Worm (Caenorhabditis elegans) whole organism, L1 larva: ENCODE measurements around the gene pmp-3.

ENCODE experiments used
- Y116A8C.19 ChIP-seq: sonication (generic microtip); optimal IDR thresholded peaks from 2 replicates; lab custom pipeline; 2016; ENCODE audit warnings: missing compliant biosample characterization, missing genetic modification characterization, borderline replicate concordance
- aha-1 ChIP-seq: fragments of 150-350 bp; optimal IDR thresholded peaks from 2 replicates; lab custom pipeline; 2014; ENCODE audit warnings: missing biosample characterization, missing genetic modification characterization
- alr-1 ChIP-seq: fragments of 200-800 bp; sonication (Bioruptor generic); optimal IDR thresholded peaks from 2 replicates; lab custom pipeline; 2018; ENCODE audit warnings: borderline replicate concordance, mild to moderate bottlenecking, missing genetic modification characterization, missing compliant biosample characterization
- aly-2 ChIP-seq: fragments of 150-350 bp; optimal IDR thresholded peaks from 2 replicates; lab custom pipeline; 2014; ENCODE audit warnings: missing biosample characterization, missing genetic modification characterization
- ama-1 ChIP-seq: fragments of 150-350 bp; optimal IDR thresholded peaks from 2 replicates; lab custom pipeline; 2014
- blmp-1 ChIP-seq: fragments of 150-350 bp; optimal IDR thresholded peaks from 2 replicates; lab custom pipeline; 2014; ENCODE audit warnings: missing biosample characterization, missing genetic modification characterization
- ceh-8 ChIP-seq: fragments of 200-800 bp; sonication (Bioruptor generic); optimal IDR thresholded peaks from 2 replicates; lab custom pipeline; 2018; ENCODE audit warnings: mild to moderate bottlenecking, missing genetic modification characterization, moderate library complexity, missing compliant biosample characterization
- ceh-82 ChIP-seq, 3 experiments: fragments of 150-350 bp in 1 of 3; sonication (generic microtip) in 2 of 3; optimal IDR thresholded peaks; 2 replicates each; lab custom pipeline; 2014 to 2017; ENCODE audit warnings: missing biosample characterization in 3 of 3, missing genetic modification characterization in 3 of 3
- ceh-88 ChIP-seq: fragments of 200-800 bp; sonication (Bioruptor generic); IDR thresholded peaks from 2 replicates; pipeline ENCODE4 v1.3.6; 2022; ENCODE audit warnings: missing genetic modification characterization, missing compliant biosample characterization
- ces-1 ChIP-seq: fragments of 150-350 bp; optimal IDR thresholded peaks from 2 replicates; lab custom pipeline; 2014; ENCODE audit warnings: missing biosample characterization, missing genetic modification reagents, missing genetic modification characterization
- dpl-1 ChIP-seq, 3 experiments: fragments of 150-350 bp in 2 of 3; sonication (generic microtip) in 1 of 3; optimal IDR thresholded peaks; 2 replicates each; lab custom pipeline; 2014 to 2017; ENCODE audit warnings: missing biosample characterization in 3 of 3, missing genetic modification characterization in 3 of 3, missing genetic modification reagents in 3 of 3
- efl-1 ChIP-seq, 4 experiments: fragments of 150-350 bp; optimal IDR thresholded peaks in 3 of 4; peaks in 1 of 4; 1 replicate in 1 of 4; 2 replicates in 3 of 4; lab custom pipeline; 2014; ENCODE audit warnings: missing biosample characterization in 2 of 4, missing genetic modification characterization in 2 of 4, missing genetic modification reagents in 2 of 4
- efl-3 ChIP-seq: fragments of 200-800 bp; sonication (Bioruptor generic); optimal IDR thresholded peaks from 2 replicates; lab custom pipeline; 2018; ENCODE audit warnings: mild to moderate bottlenecking, missing genetic modification characterization, missing compliant biosample characterization
- egl-13 ChIP-seq: sonication (generic microtip); optimal IDR thresholded peaks from 2 replicates; lab custom pipeline; 2016; ENCODE audit warnings: missing genotype, missing genetic modification reagents, missing genetic modification characterization, missing compliant biosample characterization
- elt-2 ChIP-seq: sonication (generic microtip); optimal IDR thresholded peaks from 2 replicates; lab custom pipeline; 2016; ENCODE audit warnings: missing genetic modification characterization, mild to moderate bottlenecking, inconsistent platforms, missing compliant biosample characterization, missing genetic modification reagents
- elt-3 ChIP-seq, 6 experiments: fragments of 150-350 bp in 1 of 6; sonication (generic microtip); optimal IDR thresholded peaks; 2 replicates each; lab custom pipeline; 2017 to 2018; ENCODE audit warnings: missing biosample characterization in 6 of 6, missing genetic modification characterization in 6 of 6, inconsistent platforms in 1 of 6
- fkh-10 ChIP-seq: sonication (generic microtip); optimal IDR thresholded peaks from 2 replicates; lab custom pipeline; 2017; ENCODE audit warnings: missing biosample characterization, missing genetic modification reagents, missing genetic modification characterization
- hlh-17 ChIP-seq: fragments of 200-800 bp; sonication (Bioruptor generic); optimal IDR thresholded peaks from 2 replicates; lab custom pipeline; 2018; ENCODE audit warnings: missing genetic modification characterization, mild to moderate bottlenecking, missing compliant biosample characterization, moderate library complexity, borderline replicate concordance
- hlh-4 ChIP-seq: sonication (generic microtip); optimal IDR thresholded peaks from 2 replicates; lab custom pipeline; 2016; ENCODE audit warnings: mild to moderate bottlenecking, missing genetic modification characterization, missing compliant biosample characterization
- irx-1 ChIP-seq: sonication (generic microtip); optimal IDR thresholded peaks from 2 replicates; lab custom pipeline; 2016; ENCODE audit warnings: missing genetic modification characterization, missing compliant biosample characterization
- lin-14 ChIP-seq: fragments of 200-800 bp; sonication (Bioruptor generic); optimal IDR thresholded peaks from 2 replicates; lab custom pipeline; 2018; ENCODE audit warnings: mild to moderate bottlenecking, missing genetic modification characterization, moderate library complexity, missing compliant biosample characterization
- lin-15B ChIP-seq: fragments of 150-350 bp; sonication (generic microtip); optimal IDR thresholded peaks from 3 replicates; lab custom pipeline; 2014; ENCODE audit warnings: missing biosample characterization, missing genetic modification characterization
- lir-3 ChIP-seq: sonication (generic microtip); optimal IDR thresholded peaks from 2 replicates; lab custom pipeline; 2016; ENCODE audit warnings: mild to moderate bottlenecking, missing genetic modification characterization, moderate library complexity, missing compliant biosample characterization; ENCODE audit not compliant: poor library complexity
- lsy-2 ChIP-seq, 2 experiments: fragments of 150-350 bp; optimal IDR thresholded peaks; 2 replicates each; lab custom pipeline; 2014; ENCODE audit warnings: missing biosample characterization in 2 of 2, missing genetic modification characterization in 2 of 2
- mep-1 ChIP-seq: fragments of 150-350 bp; optimal IDR thresholded peaks from 2 replicates; lab custom pipeline; 2014; ENCODE audit warnings: missing biosample characterization, missing genetic modification characterization
- nhr-12 ChIP-seq: sonication (generic microtip); optimal IDR thresholded peaks from 2 replicates; lab custom pipeline; 2017; ENCODE audit warnings: missing biosample characterization, missing genetic modification characterization
- nhr-20 ChIP-seq: sonication (generic microtip); optimal IDR thresholded peaks from 2 replicates; lab custom pipeline; 2016; ENCODE audit warnings: mild to moderate bottlenecking, missing genetic modification characterization, missing compliant biosample characterization
- nhr-47 ChIP-seq: sonication (generic microtip); optimal IDR thresholded peaks from 2 replicates; lab custom pipeline; 2016; ENCODE audit warnings: mild to moderate bottlenecking, missing genetic modification characterization, moderate library complexity, missing compliant biosample characterization
- nhr-71 ChIP-seq: sonication (generic microtip); optimal IDR thresholded peaks from 2 replicates; lab custom pipeline; 2016; ENCODE audit warnings: mild to moderate bottlenecking, missing genetic modification characterization, moderate library complexity, missing compliant biosample characterization
- nhr-85 ChIP-seq: sonication (generic microtip); peaks from one replicate; lab custom pipeline; 2016; ENCODE audit warnings: missing genetic modification characterization, inconsistent platforms, missing compliant biosample characterization
- nhr-90 ChIP-seq: sonication (generic microtip); optimal IDR thresholded peaks from 2 replicates; lab custom pipeline; 2016; ENCODE audit warnings: mild to moderate bottlenecking, missing genetic modification characterization, missing compliant biosample characterization; ENCODE audit not compliant: poor library complexity
- pag-3 ChIP-seq: sonication (generic microtip); optimal IDR thresholded peaks from 2 replicates; lab custom pipeline; 2017; ENCODE audit warnings: missing genetic modification characterization, mild to moderate bottlenecking, missing compliant biosample characterization, antibody characterized with exemption, borderline replicate concordance; ENCODE audit not compliant: insufficient read depth
- skn-1 ChIP-seq: fragments of 150-350 bp; optimal IDR thresholded peaks from 2 replicates; lab custom pipeline; 2014; ENCODE audit warnings: missing biosample characterization, missing genetic modification characterization
- sox-4 ChIP-seq: sonication (generic microtip); optimal IDR thresholded peaks from 2 replicates; lab custom pipeline; 2016; ENCODE audit warnings: missing genetic modification characterization, missing compliant biosample characterization
- sptf-1 ChIP-seq: fragments of 150-350 bp; optimal IDR thresholded peaks from 2 replicates; lab custom pipeline; 2014; ENCODE audit warnings: missing biosample characterization, missing genetic modification characterization
- tlp-1 ChIP-seq: fragments of 150-350 bp; optimal IDR thresholded peaks from 2 replicates; lab custom pipeline; 2014; ENCODE audit warnings: missing biosample characterization, missing genetic modification characterization
- unc-86 ChIP-seq: sonication (generic microtip); optimal IDR thresholded peaks from 2 replicates; lab custom pipeline; 2016; ENCODE audit warnings: missing genetic modification characterization, missing compliant biosample characterization
- xbp-1 ChIP-seq: sonication (generic microtip); optimal IDR thresholded peaks from 2 replicates; lab custom pipeline; 2016; ENCODE audit warnings: missing genetic modification characterization, missing compliant biosample characterization
- zip-4 ChIP-seq: fragments of 200-800 bp; sonication (Bioruptor generic); optimal IDR thresholded peaks from 2 replicates; lab custom pipeline; 2018; ENCODE audit warnings: mild to moderate bottlenecking, missing genetic modification characterization, moderate library complexity, missing compliant biosample characterization

pmp-3 gene

ce11 chrV:14656970-14657369 lies 10.4 kb downstream of the pmp-3 start (continued):
- TF ChIP-seq hlh-17 (GFP tag; lab: Kevin White, UChicago) (no peak), ces-1 (GFP tag; lab: Kevin White, UChicago) (no peak), dpl-1 (GFP tag; optimal IDR thresholded peaks at IDR 0.05; lab: Kevin White, UChicago) (no peak), xbp-1 (tag; lab: Kevin White, UChicago) (no peak), alr-1 (tag; lab: Kevin White, UChicago) (no peak), skn-1 (tag; lab: Kevin White, UChicago) (no peak), nhr-47 (no peak), elt-2 (no peak), mep-1 (tag; lab: Kevin White, UChicago) (no peak), lir-3 (tag; lab: Kevin White, UChicago) (no peak), sptf-1 (tag; lab: Kevin White, UChicago) (no peak), irx-1 (tag; lab: Kevin White, UChicago) (no peak), tlp-1 (no peak), efl-3 (GFP tag; lab: Kevin White, UChicago) (no peak), Y116A8C.19 (no peak), pag-3 (tag; lab: Kevin White, UChicago) (no peak), nhr-12 (no peak), ama-1 (lab: Kevin White, UChicago) (no peak), unc-86 (tag; lab: Kevin White, UChicago) (no peak), nhr-20 (tag; lab: Kevin White, UChicago) (peak; percentile 10), zip-4 (GFP tag; lab: Kevin White, UChicago) (no peak), lsy-2 (tag; optimal IDR thresholded peaks at IDR 0.05; lab: Kevin White, UChicago) (peak in 1 of 2 experiments; percentile 5), ceh-82 (tag; optimal IDR thresholded peaks at IDR 0.05; lab: Kevin White, UChicago) (no peak), fkh-10 (no peak), aly-2 (tag; lab: Kevin White, UChicago) (no peak), lin-15B (no peak), egl-13 (tag; lab: Kevin White, UChicago) (no peak), sox-4 (tag; lab: Kevin White, UChicago) (no peak), aha-1 (tag; lab: Kevin White, UChicago) (no peak), ceh-88 (no peak)

DNA sequence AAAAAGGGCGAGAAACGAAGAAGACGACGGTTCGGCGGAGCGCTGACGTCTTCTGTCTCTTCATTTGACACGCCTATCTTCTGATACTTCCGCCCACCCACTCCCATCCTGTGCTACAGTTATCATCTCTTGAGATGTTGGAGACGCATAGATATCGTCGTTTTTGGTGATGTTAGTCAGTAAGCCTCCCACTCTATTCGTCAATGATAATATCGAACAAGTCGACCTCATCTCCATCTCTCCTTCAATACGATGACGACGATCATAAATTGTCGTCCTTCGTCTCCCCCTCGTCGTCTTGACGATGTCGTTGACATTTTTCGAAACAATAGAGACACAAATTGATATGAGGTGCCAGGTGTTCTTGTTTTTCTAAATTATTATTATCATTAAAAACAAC lies 11.6 kb downstream of the pmp-3 start, which contains the start of gene slc-25A29:
Gene slc-25A29 (minus strand): TSS at position 45 of the 400 bp plus-strand sequence.
- TF ChIP-seq fkh-10 (no peak), nhr-85 (tag; lab: Kevin White, UChicago) (peak; percentile 28), lin-14 (GFP tag; lab: Kevin White, UChicago) (peak; percentile 15), efl-1 (optimal IDR thresholded peaks at IDR 0.05; lab: Kevin White, UChicago) (no peak), efl-1 (GFP tag; optimal IDR thresholded peaks at IDR 0.05 in 1 of 2; lab: Kevin White, UChicago) (peak in 1 of 2 experiments; percentile 79), nhr-71 (tag; lab: Kevin White, UChicago) (peak; percentile 9), nhr-20 (tag; lab: Kevin White, UChicago) (peak; percentile 6), hlh-4 (tag; lab: Kevin White, UChicago) (no peak), elt-3 (tag; optimal IDR thresholded peaks at IDR 0.05; lab: Kevin White, UChicago) (peak in 2 of 6 experiments; percentile 2 to 41), blmp-1 (peak; percentile 57)
- TF ChIP-seq, all 84 proteins: peak for 7

DNA sequence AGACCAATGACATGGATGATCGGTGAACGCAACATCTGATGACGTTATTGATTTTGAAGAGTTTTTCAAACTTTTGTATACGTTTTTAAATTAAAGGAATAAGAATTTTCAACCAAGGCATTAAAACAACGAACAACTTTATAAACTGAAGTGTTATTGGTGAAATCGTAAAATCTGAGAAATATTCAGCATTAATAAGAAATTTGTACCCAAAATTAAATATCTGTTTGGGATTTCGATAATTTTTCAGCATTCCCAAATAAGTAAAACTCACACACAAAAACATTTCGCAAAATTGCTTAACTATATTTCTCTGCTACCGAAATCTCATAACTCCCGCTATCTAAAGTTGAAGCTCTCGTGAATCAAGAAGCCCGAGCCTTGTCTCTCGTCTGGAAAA lies 13.1 kb downstream of the pmp-3 start:
- no peak for TF ChIP-seq efl-1 (optimal IDR thresholded peaks at IDR 0.05; lab: Kevin White, UChicago)
- TF ChIP-seq efl-1 (GFP tag; optimal IDR thresholded peaks at IDR 0.05 in 1 of 2; lab: Kevin White, UChicago) = peak in 1 of 2 experiments; percentile 17
- TF ChIP-seq ceh-8 = no peak
- no peak for TF ChIP-seq nhr-90 (tag; lab: Kevin White, UChicago)
